Worm (Caenorhabditis elegans) whole organism, L3 larva: ENCODE results near the gene acs-18.

Experiments used
- R02D3.7 ChIP-seq: fragments of 150-350 bp; optimal IDR thresholded peaks from 2 replicates; lab custom pipeline; 2014; ENCODE audit warnings: missing biosample characterization, missing genetic modification characterization
- aly-2 ChIP-seq: fragments of 150-350 bp; optimal IDR thresholded peaks from 2 replicates; lab custom pipeline; 2014; ENCODE audit warnings: missing biosample characterization, missing genetic modification characterization
- ceh-28 ChIP-seq: fragments of 150-350 bp; optimal IDR thresholded peaks from 2 replicates; lab custom pipeline; 2014; ENCODE audit warnings: missing biosample characterization, missing genetic modification reagents, missing genetic modification characterization
- jun-1 ChIP-seq: fragments of 150-350 bp; optimal IDR thresholded peaks from 2 replicates; lab custom pipeline; 2014; ENCODE audit warnings: missing biosample characterization, missing genetic modification reagents, missing genetic modification characterization
- lin-15B ChIP-seq: fragments of 150-350 bp; optimal IDR thresholded peaks from 2 replicates; lab custom pipeline; 2014; ENCODE audit warnings: missing biosample characterization, missing genetic modification characterization
- lin-39 ChIP-seq: fragments of 150-350 bp; optimal IDR thresholded peaks from 2 replicates; lab custom pipeline; 2018; ENCODE audit warnings: missing biosample characterization, missing genetic modification reagents, missing genetic modification characterization
- nhr-12 ChIP-seq: fragments of 150-350 bp; optimal IDR thresholded peaks from 2 replicates; lab custom pipeline; 2014; ENCODE audit warnings: missing biosample characterization, missing genetic modification characterization
- pha-4 ChIP-seq: fragments of 150-350 bp; optimal IDR thresholded peaks from 2 replicates; lab custom pipeline; 2014; ENCODE audit warnings: missing biosample characterization, missing genetic modification reagents, missing genetic modification characterization
- snpc-4 ChIP-seq: fragments of 150-350 bp; optimal IDR thresholded peaks from 2 replicates; lab custom pipeline; 2014; ENCODE audit warnings: missing biosample characterization, missing genetic modification characterization
- tbx-2 ChIP-seq: sonication (generic microtip); optimal IDR thresholded peaks from 2 replicates; lab custom pipeline; 2016; ENCODE audit warnings: mild to moderate bottlenecking, missing genetic modification characterization, missing compliant biosample characterization

DNA sequence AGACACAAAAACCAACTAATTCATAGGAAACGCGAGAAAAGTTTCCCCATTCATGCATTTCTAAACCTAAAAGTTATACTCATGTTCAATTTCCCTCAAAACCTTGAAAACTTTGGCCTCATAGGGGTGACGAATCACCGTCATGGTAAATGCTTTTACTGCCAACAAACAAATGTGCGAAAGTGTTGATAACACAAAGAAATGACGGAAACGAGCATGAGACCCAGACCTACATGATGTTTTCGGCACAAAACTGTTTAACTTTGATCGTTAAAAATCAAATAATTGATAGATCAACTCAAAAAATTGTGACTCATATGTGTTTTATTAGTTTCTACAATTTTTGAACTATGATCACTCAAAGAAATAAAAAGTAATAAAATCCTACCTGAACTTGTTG lies 18.4 kb upstream of the acs-18 start:
- TF ChIP-seq lin-39 (tag; lab: Kevin White, UChicago) (no peak), snpc-4 (tag; lab: Kevin White, UChicago) (no peak), pha-4 (tag; lab: Kevin White, UChicago) (peak; percentile 19), nhr-12 (tag; lab: Kevin White, UChicago) (no peak), ceh-28 (tag; lab: Kevin White, UChicago) (no peak), R02D3.7 (no peak), tbx-2 (tag; lab: Kevin White, UChicago) (no peak), lin-15B (tag; lab: Kevin White, UChicago) (no peak), jun-1 (tag; lab: Kevin White, UChicago) (peak; percentile 31), aly-2 (tag; lab: Kevin White, UChicago) (no peak)
